Worm (Caenorhabditis elegans): ENCODE results near the gene ZC376.8.

Gene ZC376.8

ce11 chrV:14146199-14146598 is 33.8 kb upstream of the ZC376.8 start, which contains the start of gene acs-10:
Gene acs-10 (plus strand): TSS chrV:14146499.
- TF ChIP-seq sma-9 (GFP tag; optimal IDR thresholded peaks at IDR 0.05) (no peak), sma-9 (tag; optimal IDR thresholded peaks at IDR 0.05) (no peak), nhr-23 (tag; optimal IDR thresholded peaks at IDR 0.05) (no peak), lin-13 (GFP tag; optimal IDR thresholded peaks at IDR 0.05) (no peak)

ce11 chrV:14147114-14147513 is 32.9 kb upstream of the ZC376.8 start:
- TF ChIP-seq dmd-4 (tag; optimal IDR thresholded peaks at IDR 0.05) = no peak
- TF ChIP-seq unc-55 (GFP tag; optimal IDR thresholded peaks at IDR 0.05) = no peak
- TF ChIP-seq aly-2 (tag; optimal IDR thresholded peaks at IDR 0.05) = no peak
- TF ChIP-seq mdl-1 (tag; optimal IDR thresholded peaks at IDR 0.05) = no peak
- TF ChIP-seq F13H6.1 (tag; optimal IDR thresholded peaks at IDR 0.05) = no peak
- TF ChIP-seq sma-3 (GFP tag; optimal IDR thresholded peaks at IDR 0.05) = no peak
- no peak for TF ChIP-seq elt-1 (tag; optimal IDR thresholded peaks at IDR 0.05)
- TF ChIP-seq nhr-77 (tag; optimal IDR thresholded peaks at IDR 0.05) = no peak
- no peak for TF ChIP-seq nhr-129 (tag; optimal IDR thresholded peaks at IDR 0.05)
- no peak for TF ChIP-seq sem-4 (tag; optimal IDR thresholded peaks at IDR 0.05)

ce11 chrV:14149125-14149524 is 30.9 kb upstream of the ZC376.8 start:
- TF ChIP-seq nhr-25 (tag; optimal IDR thresholded peaks at IDR 0.05) = peak; percentile 26
- peak; percentile 18 for TF ChIP-seq C34F6.9 (tag; optimal IDR thresholded peaks at IDR 0.05)
- no peak for TF ChIP-seq dmd-4 (tag; optimal IDR thresholded peaks at IDR 0.05)
- TF ChIP-seq skn-1 (tag; optimal IDR thresholded peaks at IDR 0.05) = no peak
- no peak for TF ChIP-seq sma-3 (GFP tag; optimal IDR thresholded peaks at IDR 0.05)

- TF ChIP-seq ceh-16 (tag; optimal IDR thresholded peaks at IDR 0.05) = peak; percentile 82
- TF ChIP-seq dmd-4 (tag; optimal IDR thresholded peaks at IDR 0.05) = no peak
- peak; percentile 55 for TF ChIP-seq nhr-25 (tag; optimal IDR thresholded peaks at IDR 0.05)
Observed at ce11 chrV:14150966-14151365, 29.1 kb upstream of the ZC376.8 start.

- TF ChIP-seq nhr-21 (tag; optimal IDR thresholded peaks at IDR 0.05) (no peak), unc-55 (GFP tag; optimal IDR thresholded peaks at IDR 0.05) (peak; percentile 8), snpc-4 (tag; optimal IDR thresholded peaks at IDR 0.05) (no peak), nhr-129 (tag; optimal IDR thresholded peaks at IDR 0.05) (peak; percentile 38), nhr-11 (tag; optimal IDR thresholded peaks at IDR 0.05) (no peak), zag-1 (tag; optimal IDR thresholded peaks at IDR 0.05) (no peak), peb-1 (tag; optimal IDR thresholded peaks at IDR 0.05) (no peak), F13H6.1 (tag; optimal IDR thresholded peaks at IDR 0.05) (peak; percentile 70), fos-1 (tag; optimal IDR thresholded peaks at IDR 0.05) (no peak), sma-9 (GFP tag; optimal IDR thresholded peaks at IDR 0.05) (peak; percentile 31), sma-9 (tag; optimal IDR thresholded peaks at IDR 0.05) (no peak), Y55F3AM.14 (GFP tag; optimal IDR thresholded peaks at IDR 0.05) (no peak), ama-1 (optimal IDR thresholded peaks at IDR 0.05) (no peak)
Observed at ce11 chrV:14153615-14154014, 26.4 kb upstream of the ZC376.8 start.

ce11 chrV:14156468-14156867 is 23.6 kb upstream of the ZC376.8 start, which contains the start of gene AH10.2:
Gene AH10.2 (plus strand): TSS chrV:14156768.
- TF ChIP-seq egl-27 (tag; optimal IDR thresholded peaks at IDR 0.05) = no peak

ce11 chrV:14160698-14161097 is 19.3 kb upstream of the ZC376.8 start, which contains the start of gene cest-1.2:
Gene cest-1.2 (minus strand): TSS chrV:14160862.
- no peak for TF ChIP-seq sem-4 (tag; optimal IDR thresholded peaks at IDR 0.05)
- TF ChIP-seq fos-1 (tag; optimal IDR thresholded peaks at IDR 0.05) = peak; percentile 25
- no peak for TF ChIP-seq egl-27 (tag; optimal IDR thresholded peaks at IDR 0.05)
- no peak for TF ChIP-seq nhr-77 (tag; optimal IDR thresholded peaks at IDR 0.05)
- TF ChIP-seq ztf-1 (GFP tag; conservative IDR thresholded peaks at IDR 0.05) = no peak
- TF ChIP-seq mdl-1 (tag; optimal IDR thresholded peaks at IDR 0.05) = no peak
- TF ChIP-seq alr-1 (tag; optimal IDR thresholded peaks at IDR 0.05) = no peak
- no peak for TF ChIP-seq lin-39 (tag; optimal IDR thresholded peaks at IDR 0.05)
- TF ChIP-seq mbf-1 (tag; optimal IDR thresholded peaks at IDR 0.05) = no peak
- TF ChIP-seq gmeb-1 (tag; optimal IDR thresholded peaks at IDR 0.05) = peak; percentile 4
